Worm (Caenorhabditis elegans): Measurements from ENCODE around the gene F21C10.9.

ce11 chrV:9049271-9049670, 49.2 kb downstream of the F21C10.9 start:
- no peak for TF ChIP-seq K11D2.4 (GFP tag; IDR thresholded peaks at IDR 0.05)
- TF ChIP-seq F22D6.2 (tag; optimal IDR thresholded peaks at IDR 0.05): no peak
- no peak for TF ChIP-seq C06A6.2 (GFP tag; conservative IDR thresholded peaks at IDR 0.05)
- TF ChIP-seq ekl-4 (GFP tag; IDR thresholded peaks at IDR 0.05): no peak
- TF ChIP-seq dpl-1 (GFP tag; optimal IDR thresholded peaks at IDR 0.05): no peak
- no peak for TF ChIP-seq lsl-1 (GFP tag; optimal IDR thresholded peaks at IDR 0.05)
- no peak for TF ChIP-seq unc-62 (GFP tag; optimal IDR thresholded peaks at IDR 0.05)

Measured in whole organism, young adult.